Fruit fly (Drosophila melanogaster): ENCODE data around the gene Osi11.

DNA sequence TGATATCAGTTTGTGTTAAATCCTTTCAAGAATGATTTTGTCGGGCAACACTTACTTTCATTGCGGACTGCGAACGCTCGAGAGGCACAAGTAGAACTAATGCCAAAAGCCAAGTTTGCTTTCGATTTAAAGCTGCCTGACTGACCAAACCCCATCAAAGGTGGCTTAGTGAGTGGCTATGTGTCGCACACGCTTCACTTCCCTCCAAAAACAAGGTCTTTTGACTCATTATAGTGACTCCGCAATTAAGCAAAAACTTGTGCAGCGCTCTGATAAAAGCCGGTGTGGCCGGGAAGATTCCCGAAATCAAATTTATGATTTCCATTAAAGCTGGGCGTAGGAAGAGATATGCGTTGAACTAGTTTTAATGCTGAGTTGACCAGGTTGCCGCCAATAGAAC is 16.5 kb upstream of the Osi11 start, which contains the start of gene CG15597:
- TF ChIP-seq Hr83 (GFP tag; optimal IDR thresholded peaks at IDR 0.05; ENCODE audit: poor library complexity, severe bottlenecking) (no peak), OdsH (GFP tag; optimal IDR thresholded peaks at IDR 0.05) (no peak), dsf (GFP tag; optimal IDR thresholded peaks at IDR 0.05; ENCODE audit: borderline replicate concordance) (no peak), Abd-B (GFP tag; optimal IDR thresholded peaks at IDR 0.05) (no peak), psq (GFP tag; optimal IDR thresholded peaks at IDR 0.05) (no peak), Hr78 (GFP tag; optimal IDR thresholded peaks at IDR 0.05) (no peak)

All from whole organism, wandering third instar larva.